Worm (Caenorhabditis elegans) whole organism, midembryonic: ENCODE data around the gene Y75B8A.8.

Experiments
- T22C8.4 ChIP-seq: fragments of 200-800 bp; sonication (Bioruptor generic); IDR thresholded peaks from 2 replicates; pipeline ENCODE4 v1.3.6; 2022; ENCODE audit warnings: missing genetic modification characterization, missing compliant biosample characterization
- cog-1 ChIP-seq: sonication (generic microtip); optimal IDR thresholded peaks from 2 replicates; lab custom pipeline; 2016; ENCODE audit warnings: missing genetic modification characterization, missing compliant biosample characterization
- flt-1 ChIP-seq: fragments of 200-800 bp; sonication (Bioruptor generic); IDR thresholded peaks from 2 replicates; pipeline ENCODE4 v1.3.6; 2022; ENCODE audit warnings: missing genetic modification characterization, missing compliant biosample characterization
- klf-2 ChIP-seq: fragments of 200-800 bp; sonication (Bioruptor generic); conservative IDR thresholded peaks from 2 replicates; pipeline ENCODE4 v1.3.6; 2022; ENCODE audit warnings: missing genetic modification reagents, missing genetic modification characterization, missing compliant biosample characterization
- med-1 ChIP-seq: sonication (generic microtip); optimal IDR thresholded peaks from 2 replicates; lab custom pipeline; 2017; ENCODE audit warnings: missing genetic modification characterization, mild to moderate bottlenecking, missing compliant biosample characterization, antibody characterized with exemption, missing genetic modification reagents; ENCODE audit not compliant: insufficient read depth
- ref-1 ChIP-seq: fragments of 200-800 bp; sonication (Bioruptor generic); conservative IDR thresholded peaks from 2 replicates; pipeline ENCODE4 v1.3.6; 2022; ENCODE audit warnings: missing genetic modification reagents, missing genetic modification characterization, missing compliant biosample characterization
- tab-1 ChIP-seq: fragments of 200-800 bp; sonication (Bioruptor generic); IDR thresholded peaks from 2 replicates; pipeline ENCODE4 v1.3.6; 2022; ENCODE audit warnings: missing genetic modification characterization, missing compliant biosample characterization
- ztf-23 ChIP-seq: fragments of 200-800 bp; sonication (Bioruptor generic); IDR thresholded peaks from 2 replicates; pipeline ENCODE4 v1.3.6; 2022; ENCODE audit warnings: missing genetic modification reagents, missing genetic modification characterization, missing compliant biosample characterization
- ztf-29 ChIP-seq: fragments of 200-800 bp; sonication (Bioruptor generic); IDR thresholded peaks from 2 replicates; pipeline ENCODE4 v1.3.6; 2022; ENCODE audit warnings: missing genetic modification reagents, missing genetic modification characterization, missing compliant biosample characterization

DNA sequence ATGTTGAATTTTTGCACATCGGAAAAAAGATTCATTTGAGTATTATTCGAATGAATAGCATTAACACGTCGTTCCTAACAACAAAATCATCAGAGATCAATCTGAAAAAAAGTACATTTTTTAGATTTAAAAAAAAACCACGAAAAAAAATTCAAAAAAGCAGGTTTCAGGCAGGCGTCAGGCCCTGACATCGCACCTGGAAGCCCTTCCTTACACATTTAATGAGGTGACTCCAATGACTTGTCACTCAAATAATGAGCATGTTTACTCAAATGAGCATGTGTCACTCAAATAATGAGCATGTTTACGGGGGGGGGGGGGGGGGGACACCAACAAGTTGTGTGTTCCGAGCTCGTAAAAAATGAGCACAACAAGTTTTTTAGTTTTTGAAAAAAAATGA, 42.2 kb upstream of the Y75B8A.8 start, which contains the start of gene lron-12:
- no peak for TF ChIP-seq klf-2 (GFP tag; lab: Robert Waterston, UW)
- TF ChIP-seq flt-1 (GFP tag; lab: Robert Waterston, UW), result no peak
- TF ChIP-seq ref-1, result no peak
- TF ChIP-seq tab-1, result no peak
- TF ChIP-seq cog-1 (tag; lab: Kevin White, UChicago), result no peak
- no peak for TF ChIP-seq ztf-29 (GFP tag; lab: Robert Waterston, UW)
- TF ChIP-seq T22C8.4 (GFP tag; lab: Robert Waterston, UW), result no peak
- no peak for TF ChIP-seq ztf-23 (GFP tag; lab: Robert Waterston, UW)
- TF ChIP-seq med-1 (GFP tag; lab: Kevin White, UChicago), result no peak
